Fruit fly (Drosophila melanogaster) whole organism, adult: Measurements from ENCODE around the gene Pomp.

Source experiments
- CG11617 ChIP-seq: fragments of 200-800 bp; sonication (Bioruptor generic); optimal IDR thresholded peaks from 2 replicates; lab custom pipeline; 2017; ENCODE audit warnings: mild to moderate bottlenecking, missing biosample characterization, missing genetic modification reagents, missing genetic modification characterization
- CG12768 ChIP-seq: fragments of 200-800 bp; sonication (Bioruptor generic); optimal IDR thresholded peaks from 2 replicates; lab custom pipeline; 2017; ENCODE audit warnings: missing biosample characterization, missing genetic modification characterization, mild to moderate bottlenecking, moderate library complexity, missing genetic modification reagents
- CG14711 ChIP-seq: fragments of 200-800 bp; sonication (Bioruptor generic); optimal IDR thresholded peaks from 2 replicates; lab custom pipeline; 2018; ENCODE audit warnings: missing biosample characterization, mild to moderate bottlenecking, missing genetic modification characterization, moderate library complexity
- CG33017 ChIP-seq: fragments of 200-800 bp; sonication (Bioruptor generic); optimal IDR thresholded peaks from 2 replicates; lab custom pipeline; 2018; ENCODE audit warnings: missing biosample characterization, mild to moderate bottlenecking, missing genetic modification characterization, moderate library complexity
- CG5204 ChIP-seq: fragments of 200-800 bp; sonication (Bioruptor generic); optimal IDR thresholded peaks from 2 replicates; lab custom pipeline; 2016; ENCODE audit warnings: missing biosample characterization, missing genetic modification characterization
- CG7101 ChIP-seq: fragments of 200-800 bp; sonication (Bioruptor generic); optimal IDR thresholded peaks from 2 replicates; lab custom pipeline; 2018; ENCODE audit warnings: missing biosample characterization, mild to moderate bottlenecking, missing genetic modification characterization, moderate library complexity
- Clk ChIP-seq: fragments of 200-800 bp; sonication (Bioruptor generic); optimal IDR thresholded peaks from 2 replicates; lab custom pipeline; 2017; ENCODE audit warnings: missing biosample characterization, missing genetic modification characterization
- Hr96 ChIP-seq: fragments of 200-800 bp; sonication (Bioruptor generic); optimal IDR thresholded peaks from 2 replicates; lab custom pipeline; 2016; ENCODE audit warnings: missing biosample characterization, missing genetic modification characterization
- Mnt ChIP-seq: fragments of 200-800 bp; sonication (Bioruptor generic); optimal IDR thresholded peaks from 2 replicates; lab custom pipeline; 2016; ENCODE audit warnings: missing biosample characterization, mild to moderate bottlenecking, missing genetic modification characterization
- bab1 ChIP-seq: fragments of 200-800 bp; sonication (Bioruptor generic); optimal IDR thresholded peaks from 3 replicates; lab custom pipeline; 2019; ENCODE audit warnings: missing biosample characterization, mild to moderate bottlenecking, missing genetic modification characterization, moderate library complexity
- cnc ChIP-seq, 2 experiments: fragments of >200 bp; optimal IDR thresholded peaks; 2 replicates each; lab custom pipeline; 2017
- kay ChIP-seq: fragments of 200-800 bp; sonication (Bioruptor generic); peaks from one replicate; lab custom pipeline; 2016; ENCODE audit warnings: missing biosample characterization, missing genetic modification characterization, borderline replicate concordance
- pad ChIP-seq: fragments of 200-800 bp; sonication (Bioruptor generic); optimal IDR thresholded peaks from 3 replicates; lab custom pipeline; 2017; ENCODE audit warnings: missing biosample characterization, missing genetic modification characterization, mild to moderate bottlenecking, moderate library complexity, missing genetic modification reagents
- tj ChIP-seq: fragments of 200-800 bp; sonication (Bioruptor generic); optimal IDR thresholded peaks from 3 replicates; lab custom pipeline; 2017; ENCODE audit warnings: missing biosample characterization, mild to moderate bottlenecking, missing genetic modification characterization, moderate library complexity

- TF ChIP-seq Clk (GFP tag; lab: Kevin White, UChicago) (no peak), CG14711 (tag; lab: Kevin White, UChicago) (no peak), tj (GFP tag; lab: Kevin White, UChicago) (no peak), CG12768 (no peak), Hr96 (no peak), kay (GFP tag; lab: Kevin White, UChicago) (no peak), bab1 (GFP tag; lab: Kevin White, UChicago) (no peak), Mnt (no peak), CG11617 (no peak), CG5204 (no peak), pad (GFP tag; lab: Kevin White, UChicago) (no peak), CG33017 (tag; lab: Kevin White, UChicago) (no peak), CG7101 (tag; lab: Kevin White, UChicago) (no peak), cnc (optimal IDR thresholded peaks at IDR 0.05; lab: Kevin White, UChicago) (no peak)
Measured at dm6 chr2L:20806619-20807018, 19.2 kb downstream of the Pomp start.
